Fruit fly (Drosophila melanogaster) whole organism, prepupa: ENCODE data around the gene Tmhs.

Experiments
- CG11762 ChIP-seq: fragments of 200-800 bp; sonication (Bioruptor generic); optimal IDR thresholded peaks from 3 replicates; lab custom pipeline; 2016; ENCODE audit warnings: missing biosample characterization, missing genetic modification characterization; ENCODE audit not compliant: insufficient read depth
- CG4318 ChIP-seq: fragments of 200-800 bp; sonication (Bioruptor generic); optimal IDR thresholded peaks from 3 replicates; lab custom pipeline; 2017; ENCODE audit warnings: missing biosample characterization, mild to moderate bottlenecking, missing genetic modification characterization
- CG8319 ChIP-seq: fragments of 200-800 bp; sonication (Bioruptor generic); optimal IDR thresholded peaks from 3 replicates; lab custom pipeline; 2016; ENCODE audit warnings: missing biosample characterization, missing genetic modification characterization
- Eip75B ChIP-seq: fragments of 200-800 bp; sonication (Bioruptor generic); optimal IDR thresholded peaks from 3 replicates; lab custom pipeline; 2016; ENCODE audit warnings: missing biosample characterization, missing genetic modification characterization
- fkh ChIP-seq: fragments of 200-800 bp; sonication (Bioruptor generic); optimal IDR thresholded peaks from 3 replicates; lab custom pipeline; 2017; ENCODE audit warnings: missing biosample characterization, mild to moderate bottlenecking, missing genetic modification characterization, moderate library complexity
- salr ChIP-seq, 2 experiments: fragments of 200-800 bp; sonication (Bioruptor generic); optimal IDR thresholded peaks; 3 replicates each; lab custom pipeline; 2016 to 2018; ENCODE audit warnings: missing biosample characterization in 2 of 2, missing genetic modification characterization in 2 of 2, mild to moderate bottlenecking in 1 of 2
- spab ChIP-seq: fragments of 200-800 bp; sonication (Bioruptor generic); optimal IDR thresholded peaks from 2 replicates; lab custom pipeline; 2017; ENCODE audit warnings: missing biosample characterization, mild to moderate bottlenecking, missing genetic modification characterization, missing genetic modification reagents
- topi ChIP-seq: fragments of 200-800 bp; sonication (Bioruptor generic); optimal IDR thresholded peaks from 3 replicates; lab custom pipeline; 2016; ENCODE audit warnings: missing biosample characterization, missing genetic modification characterization

DNA sequence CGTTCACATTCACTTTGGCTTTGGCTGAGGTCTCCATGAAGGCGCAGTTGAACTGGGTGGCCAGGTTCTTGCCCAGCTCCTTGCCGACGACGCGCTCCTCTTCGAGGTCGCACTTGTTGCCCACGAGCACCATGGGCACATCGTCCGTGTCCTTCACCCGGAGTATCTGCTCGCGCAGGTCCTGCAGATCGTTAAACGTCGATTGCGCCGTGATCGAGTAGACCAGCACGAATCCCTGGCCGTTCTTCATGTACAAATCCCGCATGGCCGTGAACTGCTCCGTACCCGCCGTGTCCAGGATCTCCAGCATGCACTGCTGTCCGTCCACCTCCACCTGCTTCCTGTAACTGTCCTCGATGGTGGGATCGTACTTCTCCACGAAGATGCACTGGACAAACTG, 24.7 kb upstream of the Tmhs start:
- no peak for TF ChIP-seq CG8319
- TF ChIP-seq CG11762: no peak
- no peak for TF ChIP-seq salr (GFP tag; optimal IDR thresholded peaks at IDR 0.05; lab: Kevin White, UChicago)
- TF ChIP-seq fkh (GFP tag; lab: Kevin White, UChicago): no peak
- TF ChIP-seq CG4318: no peak
- TF ChIP-seq Eip75B: no peak
- TF ChIP-seq spab (GFP tag; lab: Kevin White, UChicago): no peak
- no peak for TF ChIP-seq topi
